Fruit fly (Drosophila melanogaster): ENCODE data around the gene CG2004.

The CG2004 gene

dm6 chrX:8720213-8720612, 5.5 kb upstream of the CG2004 start, which contains the start of gene CG1789 (continued):
- no peak for TF ChIP-seq CG17568 (GFP tag; optimal IDR thresholded peaks at IDR 0.05)
- TF ChIP-seq CG9797 (GFP tag; optimal IDR thresholded peaks at IDR 0.05), result peak; percentile 40
- no peak for TF ChIP-seq HLH3B (GFP tag; IDR thresholded peaks at IDR 0.05)
- TF ChIP-seq Rfx (GFP tag; IDR thresholded peaks at IDR 0.05), result 0 out of 2 replicates have a peak, but pooled peaks have one; percentile 49
- peak; percentile 25 for TF ChIP-seq pum (GFP tag; optimal IDR thresholded peaks at IDR 0.05)
- no peak for TF ChIP-seq gt (GFP tag; IDR thresholded peaks at IDR 0.05)
- TF ChIP-seq D19A (tag; optimal IDR thresholded peaks at IDR 0.05), result no peak

dm6 chrX:8709234-8709843, 5.4 kb downstream of the CG2004 start, which contains the start of gene Hexo2:
Gene Hexo2, plus strand, starts transcription at chrX:8709652.
- TF ChIP-seq zfh1 (GFP tag; IDR thresholded peaks at IDR 0.05) (peak; percentile 98), sens (GFP tag) (peak; percentile 99), tup (GFP tag; optimal IDR thresholded peaks at IDR 0.05) (peak; percentile 85), CG2712 (tag; optimal IDR thresholded peaks at IDR 0.05) (peak; percentile 94), Deaf1 (tag; optimal IDR thresholded peaks at IDR 0.05) (peak; percentile 51), bigmax (GFP tag; optimal IDR thresholded peaks at IDR 0.05) (peak; percentile 34), CG3726 (GFP tag; IDR thresholded peaks at IDR 0.05) (no peak; the same call in 1 of the 3 replicates), MTF-1 (GFP tag; optimal IDR thresholded peaks at IDR 0.05; ENCODE audit: borderline replicate concordance) (peak; percentile 87), CG8290 (GFP tag; optimal IDR thresholded peaks at IDR 0.05) (peak; percentile 77), CG8290 (tag; optimal IDR thresholded peaks at IDR 0.05) (peak; percentile 19 to 98), zen (tag; optimal IDR thresholded peaks at IDR 0.05) (peak; percentile 83), CG3838 (GFP tag; optimal IDR thresholded peaks at IDR 0.05) (peak; percentile 82), jigr1 (GFP tag; IDR thresholded peaks at IDR 0.05) (peak; percentile 92), CG34422 (GFP tag; IDR thresholded peaks at IDR 0.05) (peak; percentile 97), salm (tag; optimal IDR thresholded peaks at IDR 0.05) (peak; percentile 83), CG17361 (GFP tag; IDR thresholded peaks at IDR 0.05) (peak; percentile 91), CG11560 (tag; IDR thresholded peaks at IDR 0.05) (peak; percentile 78), CG13775 (GFP tag; optimal IDR thresholded peaks at IDR 0.05) (peak; percentile 83), fd102C (GFP tag; optimal IDR thresholded peaks at IDR 0.05) (peak; percentile 58), Fer3 (tag; optimal IDR thresholded peaks at IDR 0.05) (peak; percentile 87), Gsc (GFP tag; IDR thresholded peaks at IDR 0.05) (peak; percentile 94), jing (GFP tag; optimal IDR thresholded peaks at IDR 0.05) (peak; percentile 93), dmrt99B (tag; optimal IDR thresholded peaks at IDR 0.05) (peak; percentile 96), gsb-n (tag; optimal IDR thresholded peaks at IDR 0.05) (peak; percentile 88), Dref (GFP tag; IDR thresholded peaks at IDR 0.05) (no peak), Ssrp (tag; optimal IDR thresholded peaks at IDR 0.05) (peak; percentile 90), Stat92E (GFP tag; optimal IDR thresholded peaks at IDR 0.05) (peak in 1 of 3 experiments; percentile 3), CG10654 (GFP tag; optimal IDR thresholded peaks at IDR 0.05) (peak; percentile 95), pfk (GFP tag; optimal IDR thresholded peaks at IDR 0.05) (no peak), grau (tag; optimal IDR thresholded peaks at IDR 0.05) (peak; percentile 87), pnt (GFP tag; optimal IDR thresholded peaks at IDR 0.05) (peak; percentile 97), CG4854 (GFP tag; optimal IDR thresholded peaks at IDR 0.05) (peak; percentile 86), Lhr (GFP tag; optimal IDR thresholded peaks at IDR 0.05) (peak; percentile 81), CG13287 (GFP tag; IDR thresholded peaks at IDR 0.05; ENCODE audit: partially characterized antibody) (no peak), dmrt11E (tag; optimal IDR thresholded peaks at IDR 0.05) (peak; percentile 83), schlank (tag; optimal IDR thresholded peaks at IDR 0.05) (peak; percentile 53), CG32767 (GFP tag; IDR thresholded peaks at IDR 0.05) (peak; percentile 91), Hr51 (GFP tag; optimal IDR thresholded peaks at IDR 0.05) (peak; percentile 79 to 91), aop (GFP tag; IDR thresholded peaks at IDR 0.05) (peak; percentile 94), Nf-YA (GFP tag; IDR thresholded peaks at IDR 0.05) (peak; percentile 93), Hand (GFP tag; optimal IDR thresholded peaks at IDR 0.05) (peak; percentile 35), Awh (GFP tag; IDR thresholded peaks at IDR 0.05) (peak; percentile 96)

Measured in whole organism, embryonic.